Worm (Caenorhabditis elegans) whole organism, midembryonic: ENCODE data around the gene zim-3.
A peak's percentile ranks its signal among the peaks of the same experiment; 100 is the strongest.

Experiments
- T22C8.4 ChIP-seq: fragments of 200-800 bp; sonication (Bioruptor generic); IDR thresholded peaks from 2 replicates; pipeline ENCODE4 v1.3.6; 2022; ENCODE audit warnings: missing genetic modification characterization, missing compliant biosample characterization
- cog-1 ChIP-seq: sonication (generic microtip); optimal IDR thresholded peaks from 2 replicates; lab custom pipeline; 2016; ENCODE audit warnings: missing genetic modification characterization, missing compliant biosample characterization
- flt-1 ChIP-seq: fragments of 200-800 bp; sonication (Bioruptor generic); IDR thresholded peaks from 2 replicates; pipeline ENCODE4 v1.3.6; 2022; ENCODE audit warnings: missing genetic modification characterization, missing compliant biosample characterization
- klf-2 ChIP-seq: fragments of 200-800 bp; sonication (Bioruptor generic); conservative IDR thresholded peaks from 2 replicates; pipeline ENCODE4 v1.3.6; 2022; ENCODE audit warnings: missing genetic modification reagents, missing genetic modification characterization, missing compliant biosample characterization
- med-1 ChIP-seq: sonication (generic microtip); optimal IDR thresholded peaks from 2 replicates; lab custom pipeline; 2017; ENCODE audit warnings: missing genetic modification characterization, mild to moderate bottlenecking, missing compliant biosample characterization, antibody characterized with exemption, missing genetic modification reagents; ENCODE audit not compliant: insufficient read depth
- ref-1 ChIP-seq: fragments of 200-800 bp; sonication (Bioruptor generic); conservative IDR thresholded peaks from 2 replicates; pipeline ENCODE4 v1.3.6; 2022; ENCODE audit warnings: missing genetic modification reagents, missing genetic modification characterization, missing compliant biosample characterization
- tab-1 ChIP-seq: fragments of 200-800 bp; sonication (Bioruptor generic); IDR thresholded peaks from 2 replicates; pipeline ENCODE4 v1.3.6; 2022; ENCODE audit warnings: missing genetic modification characterization, missing compliant biosample characterization
- ztf-23 ChIP-seq: fragments of 200-800 bp; sonication (Bioruptor generic); IDR thresholded peaks from 2 replicates; pipeline ENCODE4 v1.3.6; 2022; ENCODE audit warnings: missing genetic modification reagents, missing genetic modification characterization, missing compliant biosample characterization
- ztf-29 ChIP-seq: fragments of 200-800 bp; sonication (Bioruptor generic); IDR thresholded peaks from 2 replicates; pipeline ENCODE4 v1.3.6; 2022; ENCODE audit warnings: missing genetic modification reagents, missing genetic modification characterization, missing compliant biosample characterization

The zim-3 gene

DNA sequence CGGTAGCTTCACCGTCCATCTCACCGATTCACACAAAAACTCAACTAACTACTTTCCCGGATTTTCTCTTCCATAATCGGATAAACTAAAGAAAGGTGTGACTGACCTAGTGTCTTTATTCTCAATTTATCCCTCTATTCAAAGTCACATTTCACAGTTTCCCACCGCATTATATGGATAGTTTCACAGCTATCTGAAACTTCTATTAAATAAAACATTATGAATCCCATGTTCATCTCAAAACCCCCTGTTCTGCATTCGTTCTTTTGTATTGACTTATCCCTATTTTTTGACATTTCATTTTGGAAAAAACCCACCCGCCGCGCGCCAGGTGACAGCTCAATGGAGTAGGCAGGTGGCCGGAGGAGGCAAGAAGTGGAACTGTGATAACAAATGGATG, 9.3 kb downstream of the zim-3 start:
- TF ChIP-seq ztf-29 (GFP tag; lab: Robert Waterston, UW) (no peak), cog-1 (tag; lab: Kevin White, UChicago) (no peak), T22C8.4 (GFP tag; lab: Robert Waterston, UW) (no peak), ztf-23 (GFP tag; lab: Robert Waterston, UW) (no peak), med-1 (GFP tag; lab: Kevin White, UChicago) (no peak), klf-2 (GFP tag; lab: Robert Waterston, UW) (no peak), tab-1 (GFP tag; lab: Robert Waterston, UW) (no peak), flt-1 (no peak), ref-1 (no peak)

DNA sequence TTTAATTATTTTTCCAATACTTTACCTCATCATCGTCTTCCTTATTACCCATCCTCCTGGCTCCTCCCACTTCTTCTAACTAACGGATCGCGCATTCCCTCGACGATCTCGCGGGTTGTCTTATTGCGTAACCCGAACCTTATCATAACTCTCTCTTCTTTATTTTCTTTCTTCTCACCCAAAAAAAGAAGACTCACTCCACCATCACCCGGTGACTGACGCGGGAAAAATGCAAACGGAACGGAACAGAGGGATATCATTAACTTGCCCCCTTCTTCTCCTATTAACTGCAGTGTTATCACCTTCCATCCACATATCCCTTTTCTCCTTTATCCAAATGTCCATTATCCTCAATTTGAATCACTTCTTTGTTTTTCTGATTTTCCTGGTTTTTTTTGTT, 11.6 kb downstream of the zim-3 start:
- TF ChIP-seq flt-1: no peak

DNA sequence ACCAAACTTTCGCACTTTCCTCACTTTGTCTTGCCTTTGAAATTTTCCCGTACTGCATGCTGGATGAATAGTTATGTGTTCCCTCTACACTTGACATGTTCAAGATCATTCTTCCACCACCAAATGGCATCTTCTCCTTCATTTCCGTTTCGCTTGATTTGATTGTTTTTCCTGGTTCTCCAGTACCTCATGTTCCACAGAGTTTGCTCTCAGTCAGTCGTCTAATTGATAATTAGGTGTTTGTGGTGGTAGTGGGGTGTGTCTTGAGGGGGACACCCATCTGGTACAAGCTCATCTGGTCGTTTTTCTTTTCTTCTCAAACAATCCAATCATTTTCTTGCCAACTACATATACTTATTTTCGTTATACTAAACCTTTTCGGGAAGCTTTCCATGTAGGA, 12.5 kb downstream of the zim-3 start:
- TF ChIP-seq T22C8.4 (GFP tag; lab: Robert Waterston, UW) (no peak), tab-1 (GFP tag; lab: Robert Waterston, UW) (no peak), ref-1 (no peak), cog-1 (tag; lab: Kevin White, UChicago) (no peak), klf-2 (GFP tag; lab: Robert Waterston, UW) (no peak), flt-1 (no peak), ztf-23 (GFP tag; lab: Robert Waterston, UW) (no peak), ztf-29 (GFP tag; lab: Robert Waterston, UW) (no peak), med-1 (GFP tag; lab: Kevin White, UChicago) (no peak)

DNA sequence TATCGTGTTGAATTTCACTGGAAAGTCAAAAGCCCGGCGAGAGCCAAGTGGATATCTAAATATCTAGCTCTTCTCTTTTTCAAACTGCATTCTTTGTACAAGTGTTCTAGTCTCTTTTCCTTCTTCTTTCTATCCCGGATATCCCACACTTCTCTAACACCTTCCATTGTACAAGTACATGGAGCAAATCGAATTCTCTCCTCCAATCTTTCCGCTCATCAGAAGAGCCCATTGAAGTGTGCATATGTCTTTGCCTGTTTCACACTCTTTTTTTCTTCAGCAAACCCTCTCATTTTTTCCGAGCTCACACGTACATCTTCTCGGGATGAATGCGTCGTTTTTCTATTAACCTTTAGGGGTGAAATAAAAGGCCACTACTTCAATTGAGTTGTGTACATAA, 15.0 kb downstream of the zim-3 start:
- TF ChIP-seq ref-1: no peak

DNA sequence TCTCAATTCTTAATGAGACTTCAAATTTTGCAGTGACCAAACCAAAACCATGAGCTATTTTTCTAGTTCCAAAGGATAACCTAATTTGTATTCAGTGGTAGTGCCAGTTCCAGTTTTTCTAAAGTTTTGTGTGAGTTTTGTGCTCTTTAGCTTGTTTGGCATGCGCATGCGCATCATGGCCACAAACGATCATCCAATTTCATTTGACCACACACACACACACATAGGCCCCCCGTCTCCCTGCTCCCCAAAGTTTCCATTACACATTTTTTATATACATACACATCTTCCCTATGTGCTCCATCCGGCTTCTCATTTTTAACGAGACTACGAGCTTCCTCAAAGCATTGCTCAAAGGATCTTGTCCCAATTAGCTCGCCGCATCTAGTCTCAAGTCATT, 16.0 kb downstream of the zim-3 start:
- TF ChIP-seq klf-2 (GFP tag; lab: Robert Waterston, UW) (no peak), ztf-23 (GFP tag; lab: Robert Waterston, UW) (0 out of 2 replicates have a peak, but pooled peaks have one; percentile 53)

DNA sequence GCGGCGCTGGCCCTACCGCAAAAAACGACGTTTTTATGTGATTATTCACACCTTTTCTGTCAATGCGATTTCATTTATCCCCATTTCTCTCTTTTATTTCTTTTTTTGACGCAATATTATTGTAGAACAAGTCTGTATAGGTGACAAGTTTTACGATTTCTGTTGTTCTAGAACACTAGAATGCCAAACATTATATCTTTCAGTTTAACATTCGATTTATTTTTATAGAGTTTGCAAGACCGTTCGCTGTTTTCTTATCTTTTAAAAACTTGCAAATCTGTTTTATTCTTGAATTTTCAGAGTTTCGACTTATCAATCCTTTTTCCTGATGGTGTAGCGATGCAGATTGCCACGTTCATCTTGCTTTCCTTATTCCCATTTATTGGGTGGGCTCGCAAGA, 17.5 kb downstream of the zim-3 start, which contains the start of gene efn-2:
Gene efn-2, plus strand, starts transcription at position 301 of the 400 bp plus-strand sequence.
- TF ChIP-seq klf-2 (GFP tag; lab: Robert Waterston, UW) (no peak), med-1 (GFP tag; lab: Kevin White, UChicago) (no peak), ztf-23 (GFP tag; lab: Robert Waterston, UW) (no peak), tab-1 (GFP tag; lab: Robert Waterston, UW) (no peak), ref-1 (no peak), flt-1 (no peak), cog-1 (tag; lab: Kevin White, UChicago) (no peak), T22C8.4 (GFP tag; lab: Robert Waterston, UW) (no peak), ztf-29 (GFP tag; lab: Robert Waterston, UW) (no peak)

DNA sequence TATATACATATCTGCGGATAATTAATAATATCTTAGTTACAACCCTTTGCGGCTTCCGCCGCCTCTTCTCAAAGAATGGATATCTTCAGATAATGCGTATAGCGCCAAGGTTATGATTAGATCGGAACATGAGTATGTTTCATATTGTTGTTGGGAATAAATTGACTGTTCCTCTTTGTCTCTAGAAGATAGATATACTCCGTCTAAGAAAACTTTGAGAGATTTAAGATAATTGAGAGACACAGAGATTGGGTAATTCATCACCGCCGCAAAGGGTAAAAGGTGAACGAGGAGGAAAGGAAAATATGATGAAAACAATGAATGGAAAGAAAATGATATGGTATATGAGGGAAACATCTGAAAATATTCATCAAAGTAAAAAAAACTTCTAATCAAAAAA, 18.1 kb downstream of the zim-3 start:
- no peak for TF ChIP-seq klf-2 (GFP tag; lab: Robert Waterston, UW)
- TF ChIP-seq ref-1: no peak
- no peak for TF ChIP-seq ztf-23 (GFP tag; lab: Robert Waterston, UW)
- no peak for TF ChIP-seq cog-1 (tag; lab: Kevin White, UChicago)

DNA sequence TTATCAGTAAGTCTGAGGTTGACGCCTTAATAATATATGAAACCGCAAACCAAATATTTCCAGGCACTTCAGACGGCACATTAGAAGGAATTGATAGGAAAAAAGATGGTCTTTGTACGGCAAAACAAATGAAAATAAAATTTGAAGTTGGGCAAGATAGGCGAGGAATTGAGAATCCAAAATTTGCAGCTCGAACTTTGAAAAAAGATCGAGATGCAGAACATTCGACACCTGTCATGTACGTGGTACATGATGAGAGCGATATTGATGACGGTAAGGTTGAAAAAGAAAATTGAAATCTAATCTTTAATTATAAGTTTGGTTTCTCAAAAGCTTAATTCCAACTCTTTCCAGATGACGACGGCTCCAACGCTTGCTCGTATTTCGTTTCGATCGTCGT, 19.1 kb downstream of the zim-3 start:
- TF ChIP-seq tab-1 (GFP tag; lab: Robert Waterston, UW): no peak
- TF ChIP-seq med-1 (GFP tag; lab: Kevin White, UChicago): no peak
- TF ChIP-seq T22C8.4 (GFP tag; lab: Robert Waterston, UW): no peak
- no peak for TF ChIP-seq cog-1 (tag; lab: Kevin White, UChicago)
- TF ChIP-seq ztf-29 (GFP tag; lab: Robert Waterston, UW): no peak
- no peak for TF ChIP-seq flt-1
- no peak for TF ChIP-seq ztf-23 (GFP tag; lab: Robert Waterston, UW)
- no peak for TF ChIP-seq ref-1
- no peak for TF ChIP-seq klf-2 (GFP tag; lab: Robert Waterston, UW)

DNA sequence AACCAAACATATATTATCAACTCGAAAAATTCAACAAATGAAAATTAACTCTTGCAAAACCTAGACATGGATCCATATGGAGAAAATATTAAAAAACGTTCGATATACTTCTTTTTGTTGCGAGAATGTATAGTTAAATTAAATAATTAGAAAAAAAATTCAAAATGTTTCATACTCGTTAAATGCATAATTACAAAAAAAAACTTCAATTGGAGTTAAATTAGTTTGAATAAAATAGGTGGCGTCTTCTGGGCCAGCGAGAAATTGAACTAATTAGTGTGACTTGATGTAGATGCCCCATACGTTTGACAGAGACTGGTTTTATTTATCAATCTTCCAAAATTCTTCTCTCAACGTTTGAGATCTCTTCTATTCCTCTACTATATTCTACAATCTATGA, 19.9 kb downstream of the zim-3 start, which contains the start of gene lgc-43:
Gene lgc-43, plus strand, starts transcription at position 301 of the 400 bp plus-strand sequence.
- TF ChIP-seq tab-1 (GFP tag; lab: Robert Waterston, UW): no peak
- no peak for TF ChIP-seq cog-1 (tag; lab: Kevin White, UChicago)
- no peak for TF ChIP-seq ref-1
- no peak for TF ChIP-seq med-1 (GFP tag; lab: Kevin White, UChicago)
- no peak for TF ChIP-seq T22C8.4 (GFP tag; lab: Robert Waterston, UW)
- TF ChIP-seq ztf-29 (GFP tag; lab: Robert Waterston, UW): no peak
- TF ChIP-seq ztf-23 (GFP tag; lab: Robert Waterston, UW): no peak
- TF ChIP-seq flt-1: no peak
- no peak for TF ChIP-seq klf-2 (GFP tag; lab: Robert Waterston, UW)

DNA sequence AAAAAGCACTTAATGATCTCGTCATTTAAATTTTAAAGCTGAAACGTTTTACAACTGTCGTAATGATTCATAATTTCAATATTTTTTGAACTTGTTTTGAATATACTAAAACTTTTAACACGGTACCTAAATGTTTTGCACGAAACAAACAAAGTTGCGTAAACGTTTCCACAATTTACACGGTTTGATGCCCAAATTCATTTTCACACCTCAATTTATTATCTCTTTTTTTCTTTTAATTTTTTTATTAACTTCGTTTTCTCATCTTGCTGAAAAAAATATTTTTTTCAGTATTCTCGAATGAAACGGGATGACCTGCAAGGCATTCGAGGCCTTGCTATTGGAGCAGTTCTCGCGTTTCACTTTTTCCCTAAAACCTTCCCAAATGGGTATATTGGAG, 25.7 kb downstream of the zim-3 start, which contains the start of gene oac-8:
Gene oac-8, plus strand, starts transcription at position 301 of the 400 bp plus-strand sequence.
- TF ChIP-seq flt-1 (no peak), med-1 (GFP tag; lab: Kevin White, UChicago) (no peak), ztf-23 (GFP tag; lab: Robert Waterston, UW) (no peak), ztf-29 (GFP tag; lab: Robert Waterston, UW) (no peak), ref-1 (no peak), tab-1 (GFP tag; lab: Robert Waterston, UW) (no peak), cog-1 (tag; lab: Kevin White, UChicago) (no peak), T22C8.4 (GFP tag; lab: Robert Waterston, UW) (no peak), klf-2 (GFP tag; lab: Robert Waterston, UW) (no peak)

DNA sequence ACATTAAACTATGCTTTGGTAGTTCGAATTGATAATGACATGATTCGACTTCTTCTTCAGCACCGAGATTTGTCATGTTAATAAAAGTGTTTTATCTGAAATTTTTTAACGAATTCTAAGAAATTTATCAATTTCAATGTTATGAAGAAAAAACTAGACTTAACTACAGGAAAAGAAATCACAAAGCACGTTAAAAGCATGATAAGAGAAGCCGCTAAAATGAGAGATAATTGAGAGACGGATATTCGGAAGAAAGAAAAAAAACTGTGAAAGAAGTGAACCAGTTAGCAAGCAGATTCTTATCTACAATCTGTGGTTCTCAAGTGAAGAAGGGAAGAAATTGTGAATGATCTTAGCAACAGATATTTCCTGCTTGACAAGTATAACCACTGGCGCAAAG, 30.6 kb downstream of the zim-3 start, which contains the start of gene C43F9.4:
Gene C43F9.4, minus strand, starts transcription at position 101 of the 400 bp plus-strand sequence.
- TF ChIP-seq med-1 (GFP tag; lab: Kevin White, UChicago) (no peak), tab-1 (GFP tag; lab: Robert Waterston, UW) (no peak), flt-1 (no peak), klf-2 (GFP tag; lab: Robert Waterston, UW) (no peak), ztf-29 (GFP tag; lab: Robert Waterston, UW) (no peak), ztf-23 (GFP tag; lab: Robert Waterston, UW) (no peak), ref-1 (no peak), cog-1 (tag; lab: Kevin White, UChicago) (no peak), T22C8.4 (GFP tag; lab: Robert Waterston, UW) (no peak)
